Worm (Caenorhabditis elegans): ENCODE results near the gene npr-2.
A peak's percentile ranks its signal among the peaks of the same experiment; 100 is the strongest.

npr-2 gene

DNA sequence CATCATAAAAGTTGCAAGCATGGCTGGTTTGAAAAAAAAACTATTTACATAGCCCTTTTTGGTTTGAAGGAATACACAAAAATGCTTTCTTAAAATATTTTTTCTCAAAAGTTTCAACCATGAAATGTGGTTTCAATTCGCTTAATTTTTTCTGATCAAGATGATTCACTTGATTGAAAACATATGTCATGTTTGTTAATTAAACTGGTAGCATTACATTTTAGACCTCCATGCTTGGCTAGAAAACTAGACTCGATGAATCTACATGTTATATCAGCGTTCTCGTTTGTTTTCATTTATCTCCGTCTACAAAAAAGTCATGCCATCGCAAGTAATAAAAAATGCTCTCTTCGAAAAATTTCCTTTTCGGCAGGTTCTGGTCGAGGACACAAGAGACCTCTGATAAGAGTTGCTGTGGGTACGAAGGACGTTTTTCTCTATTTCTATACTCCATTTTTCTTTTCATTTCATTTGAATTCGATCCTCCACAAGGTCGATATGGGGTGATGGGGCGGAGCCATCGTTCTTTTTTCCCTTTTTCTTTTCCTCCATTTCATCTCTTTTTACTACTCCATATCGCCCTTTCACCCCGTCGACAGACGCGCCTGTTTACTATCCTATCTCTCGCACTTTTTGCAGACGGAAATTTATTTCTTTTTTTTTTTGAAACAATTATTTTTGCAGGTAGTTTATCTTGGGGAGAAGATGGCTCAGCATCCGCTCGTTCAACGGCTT is 54.1 kb downstream of the npr-2 start, which contains the start of gene elo-1:
elo-1 (plus strand) TSS at position 685 of the 735 bp plus-strand sequence.
- TF ChIP-seq flt-1 (GFP tag; IDR thresholded peaks at IDR 0.05) (no peak), hnd-1 (tag; optimal IDR thresholded peaks at IDR 0.05) (no peak), B0310.2 (tag; optimal IDR thresholded peaks at IDR 0.05) (no peak), ceh-36 (tag; optimal IDR thresholded peaks at IDR 0.05) (no peak), pes-1 (GFP tag; IDR thresholded peaks at IDR 0.05) (no peak), tbx-11 (GFP tag; IDR thresholded peaks at IDR 0.05) (no peak), F13C5.2 (tag; optimal IDR thresholded peaks at IDR 0.05) (no peak), hmg-4 (GFP tag; optimal IDR thresholded peaks at IDR 0.05) (no peak), tbx-37 (GFP tag; conservative IDR thresholded peaks at IDR 0.05) (no peak), aly-1 (tag; optimal IDR thresholded peaks at IDR 0.05) (no peak), sea-1 (GFP tag; conservative IDR thresholded peaks at IDR 0.05) (no peak), ceh-13 (GFP tag; optimal IDR thresholded peaks at IDR 0.05) (no peak), scrt-1 (GFP tag; IDR thresholded peaks at IDR 0.05) (no peak), ets-7 (tag; optimal IDR thresholded peaks at IDR 0.05) (no peak), tra-4 (tag; optimal IDR thresholded peaks at IDR 0.05) (no peak), hmbx-1 (tag; optimal IDR thresholded peaks at IDR 0.05) (no peak), ama-1 (optimal IDR thresholded peaks at IDR 0.05) (no peak)

DNA sequence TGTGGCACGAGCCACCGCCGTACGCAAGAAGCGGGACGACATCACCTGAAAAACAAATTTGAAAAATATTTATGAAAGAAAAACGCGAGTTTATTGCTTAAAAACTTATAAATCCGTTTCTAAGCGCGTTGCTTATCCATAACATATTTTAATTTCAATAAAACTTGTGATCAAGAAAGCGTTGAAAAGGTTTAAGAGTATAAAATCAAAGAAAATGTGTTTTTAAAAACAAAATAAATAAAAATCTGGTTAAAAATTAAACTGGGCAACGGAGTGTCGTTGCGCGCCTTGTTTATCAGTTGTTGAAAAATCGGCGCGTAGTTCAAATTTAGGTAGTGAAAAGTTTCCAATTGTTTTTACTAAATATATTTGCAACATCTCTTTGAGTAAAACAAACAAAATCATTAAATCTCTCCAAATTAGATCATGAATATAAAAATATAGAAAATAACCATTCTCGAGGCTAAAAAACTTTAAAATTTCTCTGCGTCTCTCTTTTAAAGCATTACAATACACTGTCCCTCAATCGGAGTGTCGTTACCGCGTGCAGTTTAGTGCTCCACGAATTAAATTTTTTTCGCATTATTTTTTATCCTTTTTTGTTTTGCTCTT is 55.0 kb downstream of the npr-2 start, which contains the start of gene ndua-5:
ndua-5 (minus strand) TSS at position 51 of the 612 bp plus-strand sequence.
- TF ChIP-seq F13C5.2 (tag; optimal IDR thresholded peaks at IDR 0.05) (peak; percentile 11), flt-1 (GFP tag; IDR thresholded peaks at IDR 0.05) (no peak)

ce11 chrIV:9523139-9523538 is 56.8 kb downstream of the npr-2 start:
- no peak for TF ChIP-seq ama-1 (optimal IDR thresholded peaks at IDR 0.05)
- no peak for TF ChIP-seq scrt-1 (GFP tag; IDR thresholded peaks at IDR 0.05)
- no peak for TF ChIP-seq hmbx-1 (tag; optimal IDR thresholded peaks at IDR 0.05)
- no peak for TF ChIP-seq aly-1 (tag; optimal IDR thresholded peaks at IDR 0.05)
- no peak for TF ChIP-seq tra-4 (tag; optimal IDR thresholded peaks at IDR 0.05)
- no peak for TF ChIP-seq flt-1 (GFP tag; IDR thresholded peaks at IDR 0.05)
- TF ChIP-seq pes-1 (GFP tag; IDR thresholded peaks at IDR 0.05) = no peak
- TF ChIP-seq hnd-1 (tag; optimal IDR thresholded peaks at IDR 0.05) = no peak
- no peak for TF ChIP-seq tbx-37 (GFP tag; conservative IDR thresholded peaks at IDR 0.05)
- no peak for TF ChIP-seq ets-7 (tag; optimal IDR thresholded peaks at IDR 0.05)
- TF ChIP-seq ceh-36 (tag; optimal IDR thresholded peaks at IDR 0.05) = no peak
- TF ChIP-seq hmg-4 (GFP tag; optimal IDR thresholded peaks at IDR 0.05) = no peak
- no peak for TF ChIP-seq tbx-11 (GFP tag; IDR thresholded peaks at IDR 0.05)
- no peak for TF ChIP-seq sea-1 (GFP tag; conservative IDR thresholded peaks at IDR 0.05)
- no peak for TF ChIP-seq B0310.2 (tag; optimal IDR thresholded peaks at IDR 0.05)
- TF ChIP-seq ceh-13 (GFP tag; optimal IDR thresholded peaks at IDR 0.05) = no peak
- no peak for TF ChIP-seq F13C5.2 (tag; optimal IDR thresholded peaks at IDR 0.05)

DNA sequence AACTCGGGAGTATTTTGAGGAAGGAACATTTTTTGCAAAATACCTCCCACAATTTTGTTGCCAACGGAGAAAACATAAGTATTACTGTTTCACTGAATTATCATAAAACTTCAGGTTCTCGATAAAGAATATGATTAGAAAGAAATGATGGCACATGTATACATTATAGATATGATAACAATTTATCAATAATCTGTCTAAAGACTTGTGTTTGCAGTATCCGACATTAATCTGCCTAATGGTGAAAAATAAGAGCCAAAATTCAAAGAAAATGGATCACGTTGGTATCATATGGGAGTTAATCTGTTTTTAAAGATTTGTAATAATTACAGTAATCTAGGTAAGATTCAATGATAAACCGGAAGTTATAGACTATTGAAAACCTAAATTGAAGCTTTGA is 59.3 kb downstream of the npr-2 start:
- TF ChIP-seq pes-1 (GFP tag; IDR thresholded peaks at IDR 0.05) (no peak), ets-7 (tag; optimal IDR thresholded peaks at IDR 0.05) (no peak), ceh-36 (tag; optimal IDR thresholded peaks at IDR 0.05) (no peak)

All from whole organism, early embryonic.